Worm (Caenorhabditis elegans): ENCODE measurements around the gene col-68.

DNA sequence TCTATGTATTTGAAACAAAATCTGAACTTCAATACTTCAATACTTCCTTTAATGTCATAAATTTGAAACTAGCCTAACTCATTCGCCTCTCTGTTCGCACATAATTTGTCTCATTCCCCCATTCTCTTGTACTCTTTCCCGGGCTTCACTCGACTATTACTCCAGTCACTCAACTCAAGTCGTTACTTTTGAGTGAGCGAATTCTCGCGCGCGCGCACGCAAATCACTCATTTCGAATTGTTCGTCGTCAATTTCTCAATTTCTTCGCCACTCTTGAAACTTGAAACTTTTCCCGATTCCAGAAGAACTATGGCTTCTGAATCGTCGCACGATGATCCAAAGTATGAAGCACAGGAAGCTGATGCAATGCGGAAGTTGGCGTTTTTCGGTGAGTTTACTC lies at the start of gene col-68:
- TF ChIP-seq ama-1 (optimal IDR thresholded peaks at IDR 0.05) = no peak
- TF ChIP-seq B0310.2 (tag; optimal IDR thresholded peaks at IDR 0.05) = no peak
- TF ChIP-seq flt-1 (GFP tag; IDR thresholded peaks at IDR 0.05) = no peak
- no peak for TF ChIP-seq ceh-13 (GFP tag; optimal IDR thresholded peaks at IDR 0.05)
- no peak for TF ChIP-seq tbx-11 (GFP tag; IDR thresholded peaks at IDR 0.05)
- TF ChIP-seq pes-1 (GFP tag; IDR thresholded peaks at IDR 0.05) = no peak

All from whole organism, early embryonic.